Fruit fly (Drosophila melanogaster) whole organism, embryonic: Measurements from ENCODE around the gene morgue.

Experiments used
- ATbp ChIP-seq: fragments of 200-800 bp; sonication (Bioruptor generic); optimal IDR thresholded peaks from 2 replicates; lab custom pipeline; 2017; ENCODE audit warnings: missing biosample characterization, mild to moderate bottlenecking, missing genetic modification characterization, missing genetic modification reagents
- Bteb2 ChIP-seq: fragments of 200-800 bp; sonication (Bioruptor generic); optimal IDR thresholded peaks from 2 replicates; lab custom pipeline; 2016; ENCODE audit warnings: missing biosample characterization, missing genetic modification characterization
- CG10267 ChIP-seq: fragments of 200-800 bp; sonication (Bioruptor generic); optimal IDR thresholded peaks from 2 replicates; lab custom pipeline; 2018; ENCODE audit warnings: missing biosample characterization, mild to moderate bottlenecking, missing genetic modification characterization, moderate library complexity
- CG10321 ChIP-seq: fragments of 200-800 bp; sonication (Bioruptor generic); IDR thresholded peaks from 2 replicates; pipeline ENCODE4 v1.3.6; 2022; ENCODE audit warnings: missing biosample characterization, missing genetic modification characterization
- CG11560 ChIP-seq: fragments of 200-800 bp; sonication (Bioruptor generic); IDR thresholded peaks from 3 replicates; pipeline ENCODE4 v1.3.6; 2022; ENCODE audit warnings: missing biosample characterization, missing genetic modification characterization
- CG11723 ChIP-seq: fragments of 200-800 bp; sonication (Bioruptor generic); optimal IDR thresholded peaks from 2 replicates; lab custom pipeline; 2017; ENCODE audit warnings: missing biosample characterization, mild to moderate bottlenecking, missing genetic modification characterization
- CG12155 ChIP-seq: fragments of 200-800 bp; sonication (Bioruptor generic); optimal IDR thresholded peaks from 3 replicates; lab custom pipeline; 2016; ENCODE audit warnings: missing biosample characterization, missing genetic modification characterization
- CG13296 ChIP-seq: fragments of 200-800 bp; sonication (Bioruptor generic); optimal IDR thresholded peaks from 3 replicates; lab custom pipeline; 2018; ENCODE audit warnings: missing biosample characterization, mild to moderate bottlenecking, missing genetic modification characterization
- CG13624 ChIP-seq: fragments of 200-800 bp; sonication (Bioruptor generic); optimal IDR thresholded peaks from 2 replicates; lab custom pipeline; 2016; ENCODE audit warnings: missing biosample characterization, missing genetic modification characterization
- CG14667 ChIP-seq: fragments of 200-800 bp; sonication (Bioruptor generic); IDR thresholded peaks from 2 replicates; pipeline ENCODE4 v1.3.6; 2022; ENCODE audit warnings: missing biosample characterization, missing genetic modification characterization
- CG14860 ChIP-seq: fragments of 200-800 bp; sonication (Bioruptor generic); IDR thresholded peaks from 3 replicates; pipeline ENCODE4 v1.3.6; 2022; ENCODE audit warnings: missing biosample characterization, missing genetic modification characterization; ENCODE audit not compliant: partially characterized antibody
- CG17359 ChIP-seq: fragments of 200-800 bp; sonication (Bioruptor generic); optimal IDR thresholded peaks from 3 replicates; lab custom pipeline; 2018; ENCODE audit warnings: missing biosample characterization, mild to moderate bottlenecking, missing genetic modification characterization, moderate library complexity
- CG17802 ChIP-seq: fragments of 200-800 bp; sonication (Bioruptor generic); optimal IDR thresholded peaks from 2 replicates; lab custom pipeline; 2018; ENCODE audit warnings: missing biosample characterization, mild to moderate bottlenecking, missing genetic modification characterization, moderate library complexity
- CG17912 ChIP-seq: fragments of 200-800 bp; sonication (Bioruptor generic); optimal IDR thresholded peaks from 2 replicates; lab custom pipeline; 2018; ENCODE audit warnings: missing biosample characterization, mild to moderate bottlenecking, missing genetic modification characterization
- CG2889 ChIP-seq: fragments of 200-800 bp; sonication (Bioruptor generic); IDR thresholded peaks from 3 replicates; pipeline ENCODE4 v1.3.6; 2022; ENCODE audit warnings: missing biosample characterization, missing genetic modification characterization
- CG30403 ChIP-seq: fragments of 200-800 bp; sonication (Bioruptor generic); optimal IDR thresholded peaks from 3 replicates; lab custom pipeline; 2016; ENCODE audit warnings: missing biosample characterization, missing genetic modification characterization
- CG31365 ChIP-seq: fragments of 200-800 bp; sonication (Bioruptor generic); optimal IDR thresholded peaks from 2 replicates; lab custom pipeline; 2018; ENCODE audit warnings: missing biosample characterization, mild to moderate bottlenecking, missing genetic modification characterization
- CG4424 ChIP-seq: fragments of 200-800 bp; sonication (Bioruptor generic); optimal IDR thresholded peaks from 3 replicates; lab custom pipeline; 2016; ENCODE audit warnings: missing biosample characterization, missing genetic modification characterization
- CG6689 ChIP-seq: fragments of 200-800 bp; sonication (Bioruptor generic); IDR thresholded peaks from 2 replicates; pipeline ENCODE4 v1.3.6; 2022; ENCODE audit warnings: missing biosample characterization, missing genetic modification characterization
- CrebB ChIP-seq: fragments of 200-800 bp; sonication (Bioruptor generic); optimal IDR thresholded peaks from 3 replicates; lab custom pipeline; 2018; ENCODE audit warnings: missing biosample characterization, mild to moderate bottlenecking, missing genetic modification characterization
- GATAe ChIP-seq: fragments of 200-800 bp; sonication (Bioruptor generic); conservative IDR thresholded peaks from 2 replicates; pipeline ENCODE4 v1.3.6; 2022; ENCODE audit warnings: missing biosample characterization, missing genetic modification characterization
- Hr51 ChIP-seq, 2 experiments: fragments of 200-800 bp; sonication (Bioruptor generic); optimal IDR thresholded peaks; 2 replicates in 1 of 2; 3 replicates in 1 of 2; lab custom pipeline; 2016 to 2018; ENCODE audit warnings: missing biosample characterization in 2 of 2, missing genetic modification characterization in 2 of 2, mild to moderate bottlenecking in 1 of 2, moderate library complexity in 1 of 2
- Opbp ChIP-seq: fragments of 200-800 bp; sonication (Bioruptor generic); IDR thresholded peaks from 3 replicates; pipeline ENCODE4 v1.3.6; 2022; ENCODE audit warnings: missing biosample characterization, missing genetic modification characterization; ENCODE audit not compliant: partially characterized antibody
- Sox102F ChIP-seq: fragments of 200-800 bp; sonication (Bioruptor generic); optimal IDR thresholded peaks from 2 replicates; lab custom pipeline; 2018; ENCODE audit warnings: missing biosample characterization, mild to moderate bottlenecking, missing genetic modification characterization, moderate library complexity
- Usf ChIP-seq: fragments of 200-800 bp; sonication (Bioruptor generic); optimal IDR thresholded peaks from 2 replicates; lab custom pipeline; 2017; ENCODE audit warnings: missing genotype, missing biosample characterization, missing genetic modification characterization
- ato ChIP-seq: fragments of 200-800 bp; sonication (Bioruptor generic); IDR thresholded peaks from 2 replicates; pipeline ENCODE4 v1.3.6; 2022; ENCODE audit warnings: missing biosample characterization, missing genetic modification characterization; ENCODE audit not compliant: partially characterized antibody
- bab2 ChIP-seq: fragments of 200-800 bp; sonication (Bioruptor generic); optimal IDR thresholded peaks from 2 replicates; lab custom pipeline; 2016; ENCODE audit warnings: missing biosample characterization, missing genetic modification characterization
- bsh ChIP-seq, 2 experiments: fragments of 200-800 bp; sonication (Bioruptor generic); optimal IDR thresholded peaks; 2 replicates each; lab custom pipeline; 2017 to 2018; ENCODE audit warnings: mild to moderate bottlenecking in 2 of 2, missing biosample characterization in 2 of 2, missing genetic modification characterization in 2 of 2, moderate library complexity in 1 of 2
- croc ChIP-seq: fragments of 200-800 bp; sonication (Bioruptor generic); conservative IDR thresholded peaks from 3 replicates; pipeline ENCODE4 v1.3.6; 2022; ENCODE audit warnings: missing biosample characterization, missing genetic modification characterization
- dpn ChIP-seq, 2 experiments: fragments of 200-800 bp; sonication (Bioruptor generic); optimal IDR thresholded peaks; 3 replicates each; lab custom pipeline; 2016; ENCODE audit warnings: missing biosample characterization in 2 of 2, missing genetic modification characterization in 2 of 2
- emc ChIP-seq: fragments of 200-800 bp; sonication (Bioruptor generic); optimal IDR thresholded peaks from 2 replicates; lab custom pipeline; 2016; ENCODE audit warnings: missing biosample characterization, missing genetic modification characterization
- esg ChIP-seq: fragments of 200-800 bp; sonication (Bioruptor generic); conservative IDR thresholded peaks from 2 replicates; pipeline ENCODE4 v1.3.6; 2022; ENCODE audit warnings: missing biosample characterization, missing genetic modification characterization
- fd64A ChIP-seq: fragments of 200-800 bp; sonication (Bioruptor generic); optimal IDR thresholded peaks from 3 replicates; lab custom pipeline; 2018; ENCODE audit warnings: missing biosample characterization, mild to moderate bottlenecking, missing genetic modification characterization
- fd96Cb ChIP-seq: fragments of 200-800 bp; sonication (Bioruptor generic); optimal IDR thresholded peaks from 2 replicates; lab custom pipeline; 2018; ENCODE audit warnings: missing biosample characterization, mild to moderate bottlenecking, missing genetic modification characterization, moderate library complexity
- gsb-n ChIP-seq: fragments of 200-800 bp; sonication (Bioruptor generic); optimal IDR thresholded peaks from 3 replicates; lab custom pipeline; 2018; ENCODE audit warnings: missing biosample characterization, mild to moderate bottlenecking, missing genetic modification characterization
- hbn ChIP-seq: fragments of 200-800 bp; sonication (Bioruptor generic); IDR thresholded peaks from 2 replicates; pipeline ENCODE4 v1.3.6; 2022; ENCODE audit warnings: missing biosample characterization, missing genetic modification characterization; ENCODE audit not compliant: partially characterized antibody
- knrl ChIP-seq: fragments of 200-800 bp; sonication (Bioruptor generic); IDR thresholded peaks from 3 replicates; pipeline ENCODE4 v1.3.6; 2022; ENCODE audit warnings: missing biosample characterization, missing genetic modification characterization; ENCODE audit not compliant: partially characterized antibody
- lilli ChIP-seq: fragments of 200-800 bp; sonication (Bioruptor generic); optimal IDR thresholded peaks from 3 replicates; lab custom pipeline; 2016; ENCODE audit warnings: missing biosample characterization, missing genetic modification characterization
- lola ChIP-seq, 3 experiments: fragments of >200 bp in 2 of 3; fragments of 200-800 bp in 1 of 3; sonication (Bioruptor generic) in 1 of 3; optimal IDR thresholded peaks; 2 replicates each; lab custom pipeline; 2017 to 2019; ENCODE audit warnings: missing biosample characterization in 3 of 3, missing genetic modification characterization in 3 of 3, mild to moderate bottlenecking in 1 of 3, moderate library complexity in 1 of 3
- lov ChIP-seq, 2 experiments: fragments of 200-800 bp in 1 of 2; fragments of >200 bp in 1 of 2; sonication (Bioruptor generic) in 1 of 2; IDR thresholded peaks in 1 of 2; optimal IDR thresholded peaks in 1 of 2; 2 replicates in 1 of 2; 3 replicates in 1 of 2; pipeline versions ENCODE4 v1.3.6 to Lab custom; 2017 to 2022; ENCODE audit warnings: missing biosample characterization in 1 of 2, missing genetic modification characterization in 1 of 2
- luna ChIP-seq: fragments of 200-800 bp; sonication (Bioruptor generic); optimal IDR thresholded peaks from 2 replicates; lab custom pipeline; 2016; ENCODE audit warnings: missing biosample characterization, missing genetic modification characterization
- mam ChIP-seq: fragments of 200-800 bp; sonication (Bioruptor generic); optimal IDR thresholded peaks from 3 replicates; lab custom pipeline; 2016; ENCODE audit warnings: missing biosample characterization, missing genetic modification characterization
- odd ChIP-seq: fragments of 200-800 bp; sonication (Bioruptor generic); optimal IDR thresholded peaks from 2 replicates; lab custom pipeline; 2017; ENCODE audit warnings: missing biosample characterization, mild to moderate bottlenecking, missing genetic modification characterization
- pb ChIP-seq: fragments of 200-800 bp; sonication (Bioruptor generic); optimal IDR thresholded peaks from 3 replicates; lab custom pipeline; 2016; ENCODE audit warnings: missing biosample characterization, missing genetic modification characterization
- phol ChIP-seq: fragments of 200-800 bp; sonication (Bioruptor generic); optimal IDR thresholded peaks from 3 replicates; lab custom pipeline; 2018; ENCODE audit warnings: missing biosample characterization, mild to moderate bottlenecking, missing genetic modification characterization, moderate library complexity
- sc ChIP-seq, 3 experiments: fragments of >200 bp in 2 of 3; fragments of 200-800 bp in 1 of 3; sonication (Bioruptor generic) in 1 of 3; optimal IDR thresholded peaks; 2 replicates in 2 of 3; 3 replicates in 1 of 3; lab custom pipeline; 2017; ENCODE audit warnings: mild to moderate bottlenecking in 1 of 3, missing biosample characterization in 1 of 3, missing genetic modification characterization in 1 of 3, missing genetic modification reagents in 1 of 3
- sens-2 ChIP-seq: fragments of 200-800 bp; sonication (Bioruptor generic); IDR thresholded peaks from 2 replicates; pipeline ENCODE4 v1.3.6; 2022; ENCODE audit warnings: missing biosample characterization, missing genetic modification characterization
- vnd ChIP-seq: fragments of 200-800 bp; sonication (Bioruptor generic); IDR thresholded peaks from 3 replicates; pipeline ENCODE4 v1.3.6; 2022; ENCODE audit warnings: missing biosample characterization, missing genetic modification characterization; ENCODE audit not compliant: partially characterized antibody

The morgue gene

DNA sequence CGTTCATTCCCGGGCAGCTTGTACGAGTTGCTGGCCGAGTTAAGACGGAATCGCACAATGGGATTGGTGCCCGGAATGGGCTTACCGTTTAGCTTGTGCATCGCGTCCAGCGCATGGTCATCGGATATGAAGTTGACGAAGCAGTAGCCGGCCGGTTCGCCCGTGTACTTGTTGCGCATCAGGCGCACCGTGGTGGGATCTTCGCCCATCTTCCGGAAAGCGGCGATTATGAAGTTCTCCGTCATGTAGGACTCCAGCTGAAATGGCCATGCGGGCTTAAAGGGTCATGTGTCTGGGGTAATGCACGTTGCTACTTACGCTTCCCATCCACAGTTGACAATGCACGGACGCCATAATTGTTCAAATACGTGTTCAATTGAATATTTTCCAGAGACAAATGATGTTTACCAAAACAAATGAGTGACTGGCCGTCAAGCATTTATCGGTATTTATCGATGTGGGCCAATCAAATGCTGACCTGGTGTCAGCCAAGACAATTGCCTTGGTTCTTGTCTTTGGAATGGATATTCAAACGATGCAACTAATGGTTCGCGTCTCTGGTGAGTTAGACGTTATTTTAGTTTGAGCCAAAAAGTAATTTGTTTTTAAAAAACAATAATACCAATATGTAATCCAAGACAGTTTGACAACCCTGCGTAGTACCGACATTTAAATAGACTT, 9.7 kb upstream of the morgue start, which contains the start of the genes Secp43 and ND-B8 (continued):
- TF ChIP-seq bab2 (GFP tag; lab: Kevin White, UChicago) (no peak), CG4424 (GFP tag; lab: Kevin White, UChicago) (no peak), esg (no peak), CG10321 (GFP tag; lab: Robert Waterston, UW) (no peak), CG10267 (tag; lab: Kevin White, UChicago) (peak; percentile 54), CG31365 (no peak), CG17912 (GFP tag; lab: Kevin White, UChicago) (peak; percentile 11), emc (no peak), gsb-n (tag; lab: Kevin White, UChicago) (no peak), CG2889 (GFP tag; lab: Robert Waterston, UW) (no peak), fd64A (GFP tag; lab: Kevin White, UChicago) (no peak), GATAe (no peak), Bteb2 (GFP tag; lab: Kevin White, UChicago) (no peak), CG30403 (GFP tag; lab: Kevin White, UChicago) (no peak), vnd (peak; percentile 59), hbn (GFP tag; lab: Robert Waterston, UW) (peak; percentile 57), odd (GFP tag; lab: Kevin White, UChicago) (no peak), phol (peak; percentile 64), CG17802 (tag; lab: Kevin White, UChicago) (no peak), CG11723 (no peak), dpn (GFP tag; optimal IDR thresholded peaks at IDR 0.05; lab: Kevin White, UChicago) (no peak), CG14860 (GFP tag; lab: Robert Waterston, UW) (peak; percentile 65), CG12155 (no peak), CrebB (tag; lab: Kevin White, UChicago) (no peak), croc (GFP tag; lab: Robert Waterston, UW) (no peak), CG17359 (tag; lab: Kevin White, UChicago) (no peak), Opbp (GFP tag; lab: Robert Waterston, UW) (peak; percentile 77; the same call in 2 of the 3 replicates), pb (no peak), fd96Cb (tag; lab: Kevin White, UChicago) (no peak), CG13624 (peak; percentile 29), lola (GFP tag; optimal IDR thresholded peaks at IDR 0.05; lab: Kevin White, UChicago) (no peak), sc (optimal IDR thresholded peaks at IDR 0.05; lab: Kevin White, UChicago) (no peak), sc (GFP tag; optimal IDR thresholded peaks at IDR 0.05; lab: Kevin White, UChicago) (no peak), bsh (GFP tag; optimal IDR thresholded peaks at IDR 0.05; lab: Kevin White, UChicago) (no peak), Sox102F (GFP tag; lab: Kevin White, UChicago) (no peak), CG6689 (GFP tag; lab: Robert Waterston, UW) (no peak), Hr51 (GFP tag; optimal IDR thresholded peaks at IDR 0.05; lab: Kevin White, UChicago) (no peak), CG11560 (peak; percentile 90), ATbp (GFP tag; lab: Kevin White, UChicago) (no peak), Usf (no peak), lilli (GFP tag; lab: Kevin White, UChicago) (no peak), sens-2 (GFP tag; lab: Robert Waterston, UW) (no peak), lov (optimal IDR thresholded peaks at IDR 0.05; lab: Kevin White, UChicago) (no peak), lov (GFP tag; IDR thresholded peaks at IDR 0.05; lab: Robert Waterston, UW) (no peak), luna (GFP tag; lab: Kevin White, UChicago) (no peak), knrl (peak; percentile 74), CG13296 (GFP tag; lab: Kevin White, UChicago) (no peak), CG14667 (GFP tag; lab: Robert Waterston, UW) (no peak), ato (peak; percentile 77), mam (no peak)
